Worm (Caenorhabditis elegans) whole organism, L2 larva: ENCODE data around the gene C10G8.4.

Experiments used
- C34F6.9 ChIP-seq: fragments of 150-350 bp; optimal IDR thresholded peaks from 2 replicates; lab custom pipeline; 2014; ENCODE audit warnings: missing biosample characterization, missing genetic modification characterization
- F13H6.1 ChIP-seq: sonication (generic microtip); optimal IDR thresholded peaks from 2 replicates; lab custom pipeline; 2016; ENCODE audit warnings: missing genetic modification characterization, missing compliant biosample characterization
- R02D3.7 ChIP-seq: fragments of 150-350 bp; optimal IDR thresholded peaks from 2 replicates; lab custom pipeline; 2014; ENCODE audit warnings: missing biosample characterization, missing genetic modification characterization
- Y55F3AM.14 ChIP-seq: fragments of 200-800 bp; sonication (Bioruptor generic); optimal IDR thresholded peaks from 2 replicates; lab custom pipeline; 2018; ENCODE audit warnings: mild to moderate bottlenecking, missing genetic modification characterization, missing compliant biosample characterization
- ZK546.5 ChIP-seq: sonication (generic microtip); optimal IDR thresholded peaks from 2 replicates; lab custom pipeline; 2017; ENCODE audit warnings: missing biosample characterization, missing genetic modification characterization
- alr-1 ChIP-seq: fragments of 150-350 bp; optimal IDR thresholded peaks from 2 replicates; lab custom pipeline; 2014; ENCODE audit warnings: missing biosample characterization, missing genetic modification characterization
- aly-2 ChIP-seq: fragments of 150-350 bp; optimal IDR thresholded peaks from 2 replicates; lab custom pipeline; 2014; ENCODE audit warnings: missing biosample characterization, missing genetic modification characterization
- ama-1 ChIP-seq: fragments of 150-350 bp; optimal IDR thresholded peaks from 2 replicates; lab custom pipeline; 2018; ENCODE audit warnings: inconsistent platforms
- blmp-1 ChIP-seq: sonication (generic microtip); optimal IDR thresholded peaks from 2 replicates; lab custom pipeline; 2017; ENCODE audit warnings: missing genetic modification characterization, mild to moderate bottlenecking, missing compliant biosample characterization, antibody characterized with exemption, moderate library complexity; ENCODE audit not compliant: insufficient read depth
- ceh-16 ChIP-seq: fragments of 150-350 bp; optimal IDR thresholded peaks from 2 replicates; lab custom pipeline; 2014; ENCODE audit warnings: missing biosample characterization, missing genetic modification characterization
- ceh-82 ChIP-seq: fragments of 150-350 bp; optimal IDR thresholded peaks from 2 replicates; lab custom pipeline; 2014; ENCODE audit warnings: missing biosample characterization, missing genetic modification characterization
- crh-2 ChIP-seq: sonication (generic microtip); optimal IDR thresholded peaks from 2 replicates; lab custom pipeline; 2017; ENCODE audit warnings: missing biosample characterization, missing genetic modification characterization
- dmd-4 ChIP-seq: sonication (generic microtip); optimal IDR thresholded peaks from 2 replicates; lab custom pipeline; 2017; ENCODE audit warnings: missing biosample characterization, missing genetic modification characterization
- egl-27 ChIP-seq: sonication (generic microtip); optimal IDR thresholded peaks from 3 replicates; lab custom pipeline; 2017; ENCODE audit warnings: missing biosample characterization, missing genetic modification reagents, missing genetic modification characterization
- elt-1 ChIP-seq: fragments of 150-350 bp; optimal IDR thresholded peaks from 2 replicates; lab custom pipeline; 2014; ENCODE audit warnings: missing biosample characterization, missing genetic modification characterization
- elt-3 ChIP-seq: sonication (generic microtip); optimal IDR thresholded peaks from 2 replicates; lab custom pipeline; 2017; ENCODE audit warnings: missing biosample characterization, missing genetic modification characterization
- fos-1 ChIP-seq: fragments of 150-350 bp; optimal IDR thresholded peaks from 2 replicates; lab custom pipeline; 2014; ENCODE audit warnings: missing biosample characterization, missing genetic modification characterization
- gmeb-1 ChIP-seq: fragments of 150-350 bp; optimal IDR thresholded peaks from 2 replicates; lab custom pipeline; 2014; ENCODE audit warnings: missing biosample characterization, missing genetic modification characterization
- lin-11 ChIP-seq: fragments of 150-350 bp; sonication (generic microtip); optimal IDR thresholded peaks from 2 replicates; lab custom pipeline; 2014; ENCODE audit warnings: missing biosample characterization, missing genetic modification characterization, inconsistent platforms, mixed read lengths
- lin-13 ChIP-seq: fragments of 150-350 bp; optimal IDR thresholded peaks from 2 replicates; lab custom pipeline; 2014; ENCODE audit warnings: missing biosample characterization, missing genetic modification reagents, missing genetic modification characterization
- lin-39 ChIP-seq: fragments of 150-350 bp; optimal IDR thresholded peaks from 2 replicates; lab custom pipeline; 2014; ENCODE audit warnings: missing biosample characterization, missing genetic modification reagents, missing genetic modification characterization
- lsy-2 ChIP-seq, 2 experiments: fragments of 150-350 bp in 1 of 2; sonication (generic microtip) in 1 of 2; optimal IDR thresholded peaks; 2 replicates each; lab custom pipeline; 2014 to 2017; ENCODE audit warnings: missing biosample characterization in 2 of 2, missing genetic modification characterization in 2 of 2
- mab-5 ChIP-seq: fragments of 150-350 bp; optimal IDR thresholded peaks from 2 replicates; lab custom pipeline; 2014; ENCODE audit warnings: missing biosample characterization, missing genetic modification characterization
- mbf-1 ChIP-seq: sonication (generic microtip); optimal IDR thresholded peaks from 2 replicates; lab custom pipeline; 2017; ENCODE audit warnings: missing biosample characterization, missing genetic modification characterization
- mdl-1 ChIP-seq, 2 experiments: fragments of 150-350 bp in 1 of 2; sonication (generic microtip) in 1 of 2; optimal IDR thresholded peaks; 2 replicates each; lab custom pipeline; 2017; ENCODE audit warnings: missing biosample characterization in 2 of 2, missing genetic modification characterization in 2 of 2
- nhr-10 ChIP-seq: sonication (generic microtip); optimal IDR thresholded peaks from 2 replicates; lab custom pipeline; 2017; ENCODE audit warnings: missing biosample characterization, missing genetic modification characterization
- nhr-11 ChIP-seq: fragments of 150-350 bp; optimal IDR thresholded peaks from 2 replicates; lab custom pipeline; 2014; ENCODE audit warnings: missing biosample characterization, missing genetic modification characterization
- nhr-12 ChIP-seq: fragments of 150-350 bp; optimal IDR thresholded peaks from 2 replicates; lab custom pipeline; 2014; ENCODE audit warnings: missing biosample characterization, missing genetic modification characterization
- nhr-21 ChIP-seq: fragments of 150-350 bp; optimal IDR thresholded peaks from 2 replicates; lab custom pipeline; 2014; ENCODE audit warnings: missing biosample characterization, missing genetic modification characterization
- nhr-23 ChIP-seq: fragments of 150-350 bp; optimal IDR thresholded peaks from 2 replicates; lab custom pipeline; 2014; ENCODE audit warnings: missing biosample characterization, missing genetic modification reagents, missing genetic modification characterization
- nhr-237 ChIP-seq: fragments of 150-350 bp; optimal IDR thresholded peaks from 2 replicates; lab custom pipeline; 2014; ENCODE audit warnings: missing biosample characterization, missing genetic modification characterization
- nhr-25 ChIP-seq: fragments of 150-350 bp; sonication (generic microtip); optimal IDR thresholded peaks from 3 replicates; lab custom pipeline; 2014; ENCODE audit warnings: missing biosample characterization, missing genetic modification characterization
- nhr-6 ChIP-seq: fragments of 150-350 bp; optimal IDR thresholded peaks from 2 replicates; lab custom pipeline; 2014; ENCODE audit warnings: missing biosample characterization, missing genetic modification characterization
- nhr-77 ChIP-seq: fragments of 150-350 bp; optimal IDR thresholded peaks from 2 replicates; lab custom pipeline; 2014; ENCODE audit warnings: missing biosample characterization, missing genetic modification characterization
- peb-1 ChIP-seq: fragments of 150-350 bp; optimal IDR thresholded peaks from 2 replicates; lab custom pipeline; 2014; ENCODE audit warnings: missing biosample characterization, missing genetic modification characterization
- sem-4 ChIP-seq: fragments of 150-350 bp; optimal IDR thresholded peaks from 2 replicates; lab custom pipeline; 2014; ENCODE audit warnings: missing biosample characterization, missing genetic modification reagents, missing genetic modification characterization
- skn-1 ChIP-seq: sonication (generic microtip); optimal IDR thresholded peaks from 2 replicates; lab custom pipeline; 2017; ENCODE audit warnings: missing biosample characterization, missing genetic modification characterization
- sma-3 ChIP-seq: sonication (generic microtip); optimal IDR thresholded peaks from 2 replicates; lab custom pipeline; 2016; ENCODE audit warnings: missing genetic modification reagents, missing genetic modification characterization, missing compliant biosample characterization
- sma-9 ChIP-seq, 2 experiments: fragments of 150-350 bp in 1 of 2; sonication (generic microtip) in 1 of 2; optimal IDR thresholded peaks; 2 replicates each; lab custom pipeline; 2014 to 2016; ENCODE audit warnings: missing genetic modification characterization in 2 of 2, mild to moderate bottlenecking in 1 of 2, missing biosample characterization in 1 of 2, missing compliant biosample characterization in 1 of 2, missing genetic modification reagents in 1 of 2, moderate library complexity in 1 of 2
- unc-39 ChIP-seq: fragments of 150-350 bp; optimal IDR thresholded peaks from 2 replicates; lab custom pipeline; 2014; ENCODE audit warnings: missing biosample characterization, missing genetic modification characterization
- unc-55 ChIP-seq: fragments of 150-350 bp; sonication (generic microtip); optimal IDR thresholded peaks from 3 replicates; lab custom pipeline; 2014; ENCODE audit warnings: missing biosample characterization, missing genetic modification reagents, missing genetic modification characterization
- unc-62 ChIP-seq: fragments of 150-350 bp; optimal IDR thresholded peaks from 2 replicates; lab custom pipeline; 2014; ENCODE audit warnings: missing biosample characterization, missing genetic modification reagents, missing genetic modification characterization
- zag-1 ChIP-seq: fragments of 150-350 bp; optimal IDR thresholded peaks from 2 replicates; lab custom pipeline; 2014; ENCODE audit warnings: missing biosample characterization, missing genetic modification characterization
- ztf-1 ChIP-seq: fragments of 200-800 bp; sonication (Bioruptor generic); conservative IDR thresholded peaks from 2 replicates; pipeline ENCODE4 v1.3.6; 2022; ENCODE audit warnings: missing genetic modification characterization, missing compliant biosample characterization
- ztf-11 ChIP-seq: sonication (generic microtip); optimal IDR thresholded peaks from 2 replicates; lab custom pipeline; 2017; ENCODE audit warnings: missing biosample characterization, missing genetic modification characterization
- ztf-4 ChIP-seq: fragments of 150-350 bp; optimal IDR thresholded peaks from 2 replicates; lab custom pipeline; 2014; ENCODE audit warnings: missing biosample characterization, missing genetic modification characterization

C10G8.4 gene

ce11 chrV:5311635-5312034, at the start of gene C10G8.4:
TSS of gene C10G8.4 (plus strand) at chrV:5311935.
- TF ChIP-seq skn-1 (tag; lab: Kevin White, UChicago) = no peak

ce11 chrV:5262999-5263398, 48.7 kb upstream of the C10G8.4 start, which contains the start of gene cest-30:
TSS of gene cest-30 (minus strand) at chrV:5263099.
- TF ChIP-seq gmeb-1 (no peak), crh-2 (tag; lab: Kevin White, UChicago) (no peak), ama-1 (no peak), mbf-1 (tag; lab: Kevin White, UChicago) (no peak), sma-9 (GFP tag; optimal IDR thresholded peaks at IDR 0.05; lab: Kevin White, UChicago) (no peak), sma-9 (tag; optimal IDR thresholded peaks at IDR 0.05; lab: Kevin White, UChicago) (no peak), ztf-1 (GFP tag; lab: Robert Waterston, UW) (no peak), nhr-10 (tag; lab: Kevin White, UChicago) (no peak), ztf-11 (tag; lab: Kevin White, UChicago) (no peak), Y55F3AM.14 (GFP tag; lab: Kevin White, UChicago) (no peak), unc-55 (no peak), nhr-11 (no peak), nhr-6 (no peak), elt-1 (tag; lab: Kevin White, UChicago) (no peak)

- TF ChIP-seq elt-1 (tag; lab: Kevin White, UChicago) = no peak
- TF ChIP-seq sem-4 (tag; lab: Kevin White, UChicago) = no peak
- no peak for TF ChIP-seq ceh-82
- no peak for TF ChIP-seq gmeb-1
- TF ChIP-seq unc-39 (tag; lab: Kevin White, UChicago) = no peak
These were observed 46.2 kb upstream of the C10G8.4 start, which contains the start of the genes srt-69 and B0238.12 for ce11 chrV:5265581-5265980. TSS of gene srt-69 (minus strand) at chrV:5265681. TSS of gene B0238.12 (plus strand) at chrV:5265844.

- TF ChIP-seq egl-27 (tag; lab: Kevin White, UChicago) (no peak), elt-3 (tag; lab: Kevin White, UChicago) (no peak), nhr-23 (tag; lab: Kevin White, UChicago) (no peak), skn-1 (tag; lab: Kevin White, UChicago) (no peak), mdl-1 (tag; optimal IDR thresholded peaks at IDR 0.05; lab: Kevin White, UChicago) (no peak), nhr-237 (tag; lab: Kevin White, UChicago) (no peak), nhr-6 (no peak), fos-1 (tag; lab: Kevin White, UChicago) (peak; percentile 15), lin-39 (tag; lab: Kevin White, UChicago) (no peak), ztf-11 (tag; lab: Kevin White, UChicago) (no peak), sma-9 (GFP tag; optimal IDR thresholded peaks at IDR 0.05; lab: Kevin White, UChicago) (peak; percentile 74), sma-9 (tag; optimal IDR thresholded peaks at IDR 0.05; lab: Kevin White, UChicago) (no peak), nhr-10 (tag; lab: Kevin White, UChicago) (no peak), elt-1 (tag; lab: Kevin White, UChicago) (no peak), peb-1 (tag; lab: Kevin White, UChicago) (no peak), C34F6.9 (tag; lab: Kevin White, UChicago) (peak; percentile 76), unc-62 (GFP tag; lab: Kevin White, UChicago) (no peak), mab-5 (tag; lab: Kevin White, UChicago) (no peak), ztf-4 (tag; lab: Kevin White, UChicago) (no peak), unc-55 (peak; percentile 71), nhr-25 (peak; percentile 46), sma-3 (GFP tag; lab: Kevin White, UChicago) (peak; percentile 41), nhr-11 (no peak), mbf-1 (tag; lab: Kevin White, UChicago) (no peak), Y55F3AM.14 (GFP tag; lab: Kevin White, UChicago) (no peak), nhr-77 (tag; lab: Kevin White, UChicago) (no peak), lin-11 (peak; percentile 18), zag-1 (tag; lab: Kevin White, UChicago) (no peak), ZK546.5 (no peak), sem-4 (tag; lab: Kevin White, UChicago) (peak; percentile 49), lsy-2 (tag; optimal IDR thresholded peaks at IDR 0.05; lab: Kevin White, UChicago) (peak; percentile 3 to 74), dmd-4 (tag; lab: Kevin White, UChicago) (no peak), crh-2 (tag; lab: Kevin White, UChicago) (peak; percentile 62), lin-13 (GFP tag; lab: Kevin White, UChicago) (peak; percentile 35), R02D3.7 (tag; lab: Kevin White, UChicago) (no peak), nhr-12 (no peak), ama-1 (no peak), ztf-1 (GFP tag; lab: Robert Waterston, UW) (no peak), alr-1 (tag; lab: Kevin White, UChicago) (no peak), nhr-21 (tag; lab: Kevin White, UChicago) (no peak), blmp-1 (tag; lab: Kevin White, UChicago) (no peak), F13H6.1 (tag; lab: Kevin White, UChicago) (peak; percentile 40), aly-2 (no peak), ceh-16 (tag; lab: Kevin White, UChicago) (no peak)
These were observed 42.7 kb upstream of the C10G8.4 start, which contains the start of gene penr-1 for ce11 chrV:5269024-5269535. TSS of gene penr-1 (plus strand) at chrV:5269485.
